Fruit fly (Drosophila melanogaster) whole organism, adult: ENCODE measurements around the gene Cpr65Eb.

Experiments used
- CG11617 ChIP-seq: fragments of 200-800 bp; sonication (Bioruptor generic); optimal IDR thresholded peaks from 2 replicates; lab custom pipeline; 2017; ENCODE audit warnings: mild to moderate bottlenecking, missing biosample characterization, missing genetic modification reagents, missing genetic modification characterization
- CG12768 ChIP-seq: fragments of 200-800 bp; sonication (Bioruptor generic); optimal IDR thresholded peaks from 2 replicates; lab custom pipeline; 2017; ENCODE audit warnings: missing biosample characterization, missing genetic modification characterization, mild to moderate bottlenecking, moderate library complexity, missing genetic modification reagents
- CG14711 ChIP-seq: fragments of 200-800 bp; sonication (Bioruptor generic); optimal IDR thresholded peaks from 2 replicates; lab custom pipeline; 2018; ENCODE audit warnings: missing biosample characterization, mild to moderate bottlenecking, missing genetic modification characterization, moderate library complexity
- CG1620 ChIP-seq: fragments of 200-800 bp; sonication (Bioruptor generic); optimal IDR thresholded peaks from 2 replicates; lab custom pipeline; 2016; ENCODE audit warnings: missing biosample characterization, missing genetic modification characterization
- CG5204 ChIP-seq: fragments of 200-800 bp; sonication (Bioruptor generic); optimal IDR thresholded peaks from 2 replicates; lab custom pipeline; 2016; ENCODE audit warnings: missing biosample characterization, missing genetic modification characterization
- CG7045 ChIP-seq: fragments of 200-800 bp; sonication (Bioruptor generic); optimal IDR thresholded peaks from 2 replicates; lab custom pipeline; 2017; ENCODE audit warnings: missing biosample characterization, mild to moderate bottlenecking, missing genetic modification characterization
- Clk ChIP-seq: fragments of 200-800 bp; sonication (Bioruptor generic); optimal IDR thresholded peaks from 2 replicates; lab custom pipeline; 2017; ENCODE audit warnings: missing biosample characterization, missing genetic modification characterization
- Hr96 ChIP-seq: fragments of 200-800 bp; sonication (Bioruptor generic); optimal IDR thresholded peaks from 2 replicates; lab custom pipeline; 2016; ENCODE audit warnings: missing biosample characterization, missing genetic modification characterization
- cic ChIP-seq: fragments of 200-800 bp; sonication (Bioruptor generic); optimal IDR thresholded peaks from 2 replicates; lab custom pipeline; 2017; ENCODE audit warnings: missing biosample characterization, mild to moderate bottlenecking, missing genetic modification characterization, moderate library complexity
- cnc ChIP-seq, 2 experiments: fragments of >200 bp; optimal IDR thresholded peaks; 2 replicates each; lab custom pipeline; 2017
- kay ChIP-seq: fragments of 200-800 bp; sonication (Bioruptor generic); peaks from one replicate; lab custom pipeline; 2016; ENCODE audit warnings: missing biosample characterization, missing genetic modification characterization, borderline replicate concordance
- pad ChIP-seq: fragments of 200-800 bp; sonication (Bioruptor generic); optimal IDR thresholded peaks from 3 replicates; lab custom pipeline; 2017; ENCODE audit warnings: missing biosample characterization, missing genetic modification characterization, mild to moderate bottlenecking, moderate library complexity, missing genetic modification reagents
- tj ChIP-seq: fragments of 200-800 bp; sonication (Bioruptor generic); optimal IDR thresholded peaks from 3 replicates; lab custom pipeline; 2017; ENCODE audit warnings: missing biosample characterization, mild to moderate bottlenecking, missing genetic modification characterization, moderate library complexity

Gene Cpr65Eb

dm6 chr3L:7058401-7058999 is 30.1 kb downstream of the Cpr65Eb start:
- TF ChIP-seq cnc (optimal IDR thresholded peaks at IDR 0.05; lab: Kevin White, UChicago) = no peak
- no peak for TF ChIP-seq CG1620 (GFP tag; lab: Kevin White, UChicago)
- TF ChIP-seq CG14711 (tag; lab: Kevin White, UChicago) = no peak
- TF ChIP-seq cic (GFP tag; lab: Kevin White, UChicago) = no peak
- no peak for TF ChIP-seq kay (GFP tag; lab: Kevin White, UChicago)
- TF ChIP-seq pad (GFP tag; lab: Kevin White, UChicago) = no peak
- no peak for TF ChIP-seq CG11617 (GFP tag; lab: Kevin White, UChicago)
- TF ChIP-seq Hr96 (GFP tag; lab: Kevin White, UChicago) = no peak
- no peak for TF ChIP-seq Clk (GFP tag; lab: Kevin White, UChicago)
- no peak for TF ChIP-seq CG12768

dm6 chr3L:7037843-7038242 is 50.7 kb downstream of the Cpr65Eb start:
- no peak for TF ChIP-seq CG5204 (GFP tag; lab: Kevin White, UChicago)
- no peak for TF ChIP-seq CG1620 (GFP tag; lab: Kevin White, UChicago)
- TF ChIP-seq tj = no peak
- no peak for TF ChIP-seq CG12768
- no peak for TF ChIP-seq pad (GFP tag; lab: Kevin White, UChicago)
- TF ChIP-seq Hr96 (GFP tag; lab: Kevin White, UChicago) = no peak
- TF ChIP-seq CG7045 = no peak
- no peak for TF ChIP-seq CG14711 (tag; lab: Kevin White, UChicago)
